Worm (Caenorhabditis elegans): ENCODE measurements around the gene B0524.6.

Gene B0524.6

DNA sequence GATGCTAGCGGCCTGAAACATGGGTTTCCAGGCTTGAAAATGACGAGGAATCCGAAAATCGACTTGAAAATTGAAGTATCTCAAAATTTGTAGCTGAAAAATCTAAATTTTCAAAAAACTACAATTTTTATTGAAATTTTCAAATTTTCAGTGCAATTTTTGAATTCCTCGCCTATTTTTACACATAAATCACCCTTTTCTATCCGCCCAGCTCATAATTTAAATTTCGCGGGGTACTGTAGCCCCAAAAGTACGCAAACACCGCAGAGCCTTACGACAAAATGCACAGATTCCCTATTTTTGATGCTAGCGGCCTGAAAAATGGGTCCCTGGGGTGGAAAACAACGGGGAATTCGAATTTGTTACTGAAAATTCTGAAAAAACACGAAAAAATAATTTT lies 26.1 kb upstream of the B0524.6 start:
- TF ChIP-seq fkh-10 (GFP tag; optimal IDR thresholded peaks at IDR 0.05) (no peak), lin-13 (GFP tag; optimal IDR thresholded peaks at IDR 0.05) (peak; percentile 48), ztf-11 (tag; optimal IDR thresholded peaks at IDR 0.05) (no peak), lsy-2 (tag; optimal IDR thresholded peaks at IDR 0.05) (peak; percentile 17 to 63), nhr-11 (tag; optimal IDR thresholded peaks at IDR 0.05) (no peak), ceh-82 (tag; optimal IDR thresholded peaks at IDR 0.05) (no peak), nhr-90 (tag; optimal IDR thresholded peaks at IDR 0.05; ENCODE audit: poor library complexity) (no peak)

DNA sequence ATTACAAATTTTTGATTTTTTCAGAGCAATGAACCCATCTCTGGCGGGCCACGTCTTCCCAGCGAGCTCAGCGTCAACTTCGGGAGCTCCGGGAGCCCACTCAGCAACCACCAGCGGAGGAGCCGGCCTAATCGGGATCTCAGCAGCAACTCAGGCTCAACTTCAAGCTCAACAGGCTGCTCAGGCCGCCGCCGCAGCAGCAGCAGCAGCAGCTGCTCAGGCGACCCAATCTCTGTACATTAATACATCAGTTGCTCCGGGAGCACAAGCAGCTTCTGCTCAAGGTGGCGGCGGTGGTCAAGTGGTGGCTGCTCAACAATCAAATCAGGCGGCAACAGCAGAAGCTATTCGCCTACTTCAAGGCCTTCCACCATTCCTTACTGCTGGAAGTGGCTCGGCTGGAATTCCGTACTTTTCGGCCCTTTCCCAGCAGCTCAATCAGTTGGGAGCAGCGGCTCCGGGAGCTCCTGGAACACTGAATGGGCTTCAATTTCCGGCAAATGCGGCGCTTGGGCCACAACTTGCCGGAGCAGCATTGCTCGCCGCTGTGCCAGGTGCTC lies 25.4 kb upstream of the B0524.6 start:
- TF ChIP-seq ceh-90 (tag; optimal IDR thresholded peaks at IDR 0.05) (no peak), ets-5 (GFP tag; IDR thresholded peaks at IDR 0.05) (no peak), nhr-20 (tag; optimal IDR thresholded peaks at IDR 0.05) (no peak), efl-1 (optimal IDR thresholded peaks at IDR 0.05) (no peak), efl-1 (GFP tag; optimal IDR thresholded peaks at IDR 0.05 in 1 of 2) (peak in 1 of 2 experiments; percentile 87), aha-1 (tag; optimal IDR thresholded peaks at IDR 0.05) (no peak), ceh-8 (GFP tag; optimal IDR thresholded peaks at IDR 0.05) (peak; percentile 12), sox-4 (tag; optimal IDR thresholded peaks at IDR 0.05) (no peak), nhr-85 (tag) (peak; percentile 55), hlh-4 (tag; optimal IDR thresholded peaks at IDR 0.05) (no peak), ceh-88 (GFP tag; IDR thresholded peaks at IDR 0.05) (no peak), zag-1 (tag; optimal IDR thresholded peaks at IDR 0.05) (no peak), elt-2 (tag; optimal IDR thresholded peaks at IDR 0.05) (no peak), nhr-28 (tag; optimal IDR thresholded peaks at IDR 0.05) (no peak), skn-1 (tag; optimal IDR thresholded peaks at IDR 0.05) (no peak), ceh-63 (GFP tag; optimal IDR thresholded peaks at IDR 0.05) (no peak), sup-37 (GFP tag; optimal IDR thresholded peaks at IDR 0.05) (no peak), C16A3.4 (tag; optimal IDR thresholded peaks at IDR 0.05) (no peak)

DNA sequence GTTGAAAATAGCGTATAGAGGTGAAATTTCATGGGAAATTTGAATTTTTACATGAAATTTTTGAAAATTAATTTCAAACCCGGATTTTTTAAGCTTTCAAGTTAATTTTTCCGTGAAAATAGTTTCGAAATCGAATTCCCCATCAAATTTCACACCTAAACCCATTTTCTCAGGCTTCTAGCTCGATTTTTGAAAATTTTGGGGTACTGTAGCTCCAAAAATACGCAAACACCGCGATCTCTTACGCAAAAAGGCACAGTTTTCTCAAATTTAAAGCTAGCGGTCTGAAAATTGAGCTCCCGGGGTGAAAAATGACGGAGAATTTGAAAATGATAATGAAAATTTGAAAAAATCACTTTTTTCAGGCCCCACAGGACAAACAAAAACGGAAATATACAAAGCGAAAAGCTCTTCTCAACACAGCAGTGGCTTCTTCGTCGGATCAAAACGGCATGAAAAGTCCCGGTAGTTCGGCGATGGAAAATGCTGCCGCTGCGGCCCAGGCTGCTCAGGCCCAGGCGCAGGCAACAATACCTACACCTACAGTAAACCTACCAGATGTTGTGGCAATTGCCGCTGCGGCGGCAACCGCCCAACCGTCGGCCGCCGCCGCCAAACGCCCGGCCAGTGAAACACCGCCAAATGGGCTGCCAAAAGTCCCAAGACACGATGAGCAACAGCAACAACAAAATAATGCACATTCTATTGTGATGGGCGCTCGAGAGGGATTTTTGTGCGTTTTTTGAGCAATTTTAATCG lies 23.5 kb upstream of the B0524.6 start:
- peak in 1 of 2 experiments; percentile 55 for TF ChIP-seq lsy-2 (tag; optimal IDR thresholded peaks at IDR 0.05)
- TF ChIP-seq nhr-85 (tag): peak; percentile 20
- no peak for TF ChIP-seq ceh-63 (GFP tag; optimal IDR thresholded peaks at IDR 0.05)
- no peak for TF ChIP-seq unc-30 (tag; optimal IDR thresholded peaks at IDR 0.05)
- TF ChIP-seq skn-1 (tag; optimal IDR thresholded peaks at IDR 0.05): no peak
- peak; percentile 52 for TF ChIP-seq lin-13 (GFP tag; optimal IDR thresholded peaks at IDR 0.05)

DNA sequence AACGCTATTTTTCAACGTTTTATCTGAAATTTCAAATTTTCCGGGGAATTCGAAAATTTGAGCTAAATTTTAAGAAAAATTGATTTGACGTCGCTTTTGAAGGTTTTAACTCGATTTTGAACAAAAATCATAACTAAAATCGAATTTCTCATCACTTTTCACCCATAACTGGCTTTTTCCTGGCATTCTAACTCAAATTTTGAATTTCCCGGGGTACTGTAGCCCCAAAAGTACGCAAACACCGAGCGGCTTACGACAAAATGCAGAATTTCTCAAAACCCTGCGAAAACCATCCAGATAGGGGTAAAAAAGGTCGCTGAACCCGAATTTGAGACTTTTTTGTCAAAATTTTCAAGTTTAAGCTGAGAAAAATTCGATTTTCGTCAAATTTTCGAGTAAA lies 21.8 kb upstream of the B0524.6 start:
- no peak for TF ChIP-seq xbp-1 (tag; optimal IDR thresholded peaks at IDR 0.05)
- TF ChIP-seq hpl-2 (GFP tag; optimal IDR thresholded peaks at IDR 0.05): no peak
- TF ChIP-seq lsy-2 (tag; optimal IDR thresholded peaks at IDR 0.05): peak in 1 of 2 experiments; percentile 55
- no peak for TF ChIP-seq F16B12.6 (tag; optimal IDR thresholded peaks at IDR 0.05)
- no peak for TF ChIP-seq nhr-11 (tag; optimal IDR thresholded peaks at IDR 0.05)
- peak; percentile 48 for TF ChIP-seq lin-13 (GFP tag; optimal IDR thresholded peaks at IDR 0.05)
- TF ChIP-seq lir-3 (tag; optimal IDR thresholded peaks at IDR 0.05; ENCODE audit: poor library complexity): no peak
- no peak for TF ChIP-seq zag-1 (tag; optimal IDR thresholded peaks at IDR 0.05)
- TF ChIP-seq ceh-82 (tag; optimal IDR thresholded peaks at IDR 0.05): no peak
- TF ChIP-seq zip-4 (GFP tag; optimal IDR thresholded peaks at IDR 0.05): no peak
- no peak for TF ChIP-seq nhr-20 (tag; optimal IDR thresholded peaks at IDR 0.05)
- no peak for TF ChIP-seq aly-2 (tag; optimal IDR thresholded peaks at IDR 0.05)
- no peak for TF ChIP-seq nhr-76 (tag; optimal IDR thresholded peaks at IDR 0.05)
- no peak for TF ChIP-seq efl-3 (GFP tag; optimal IDR thresholded peaks at IDR 0.05)
- TF ChIP-seq mep-1 (tag; optimal IDR thresholded peaks at IDR 0.05): no peak

All from whole organism, L1 larva.